Fruit fly (Drosophila melanogaster): ENCODE data around the gene CG10097.

The CG10097 gene

DNA sequence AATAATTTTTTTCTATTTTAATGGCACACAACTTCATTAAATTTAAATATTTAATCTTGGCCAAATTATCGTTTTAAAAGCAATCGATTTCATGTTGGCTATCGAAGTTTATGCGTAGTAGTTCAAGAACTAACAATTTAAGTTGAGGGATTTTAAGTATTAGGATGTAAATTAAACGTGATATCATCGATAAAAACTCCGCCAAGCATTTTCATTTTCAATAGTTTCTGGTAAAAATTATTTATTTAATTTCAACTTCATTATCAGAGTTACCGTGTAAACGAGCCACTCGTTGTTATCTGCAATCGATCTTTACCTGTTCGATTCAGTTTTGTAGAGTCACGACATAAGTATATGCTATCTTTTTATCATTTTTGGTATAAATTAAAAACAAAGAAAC is 7.2 kb upstream of the CG10097 start (continued):
- TF ChIP-seq CG11504 (tag; optimal IDR thresholded peaks at IDR 0.05) (peak; percentile 97), CG12155 (GFP tag; optimal IDR thresholded peaks at IDR 0.05) (peak; percentile 96), tup (GFP tag; optimal IDR thresholded peaks at IDR 0.05) (peak; percentile 92), pb (GFP tag; optimal IDR thresholded peaks at IDR 0.05) (peak; percentile 86), CG5953 (GFP tag; IDR thresholded peaks at IDR 0.05) (peak; percentile 94), zen2 (GFP tag; IDR thresholded peaks at IDR 0.05; ENCODE audit: partially characterized antibody) (0 out of 3 replicates have a peak, but pooled peaks have one; percentile 17), Side (GFP tag; optimal IDR thresholded peaks at IDR 0.05) (peak; percentile 92), CG8359 (GFP tag; optimal IDR thresholded peaks at IDR 0.05; ENCODE audit: borderline replicate concordance) (peak; percentile 92), CG10147 (GFP tag; optimal IDR thresholded peaks at IDR 0.05) (peak; percentile 100), eyg (GFP tag; optimal IDR thresholded peaks at IDR 0.05) (peak; percentile 91), CG8765 (GFP tag; IDR thresholded peaks at IDR 0.05) (peak; percentile 91), dmrt11E (tag; optimal IDR thresholded peaks at IDR 0.05) (peak; percentile 99), Atf6 (GFP tag; IDR thresholded peaks at IDR 0.05) (peak; percentile 96), CG10959 (GFP tag; IDR thresholded peaks at IDR 0.05) (peak; percentile 96), CG17912 (GFP tag; optimal IDR thresholded peaks at IDR 0.05) (peak; percentile 98), CG4730 (GFP tag; IDR thresholded peaks at IDR 0.05) (peak; percentile 86), gsb (GFP tag; IDR thresholded peaks at IDR 0.05) (peak; percentile 92), wor (GFP tag; IDR thresholded peaks at IDR 0.05) (peak; percentile 92), B-H2 (GFP tag; optimal IDR thresholded peaks at IDR 0.05) (peak; percentile 98), CG9437 (GFP tag; optimal IDR thresholded peaks at IDR 0.05) (peak; percentile 92), Ada2b (GFP tag; IDR thresholded peaks at IDR 0.05) (peak; percentile 99), sob (GFP tag; IDR thresholded peaks at IDR 0.05) (peak; percentile 97), Dad (GFP tag; optimal IDR thresholded peaks at IDR 0.05) (peak; percentile 94), stwl (tag; optimal IDR thresholded peaks at IDR 0.05) (peak; percentile 99), D19A (tag; optimal IDR thresholded peaks at IDR 0.05) (peak; percentile 99), Taf1 (GFP tag; IDR thresholded peaks at IDR 0.05) (peak; percentile 92), Bteb2 (GFP tag; optimal IDR thresholded peaks at IDR 0.05) (peak; percentile 96), cato (GFP tag; optimal IDR thresholded peaks at IDR 0.05; ENCODE audit: borderline replicate concordance) (peak; percentile 94), pnt (GFP tag; optimal IDR thresholded peaks at IDR 0.05) (peak; percentile 87), lola (GFP tag; optimal IDR thresholded peaks at IDR 0.05) (peak in 1 of 3 experiments; percentile 99), org-1 (GFP tag; optimal IDR thresholded peaks at IDR 0.05) (peak; percentile 90), disco-r (GFP tag; optimal IDR thresholded peaks at IDR 0.05) (peak; percentile 86), trh (GFP tag; optimal IDR thresholded peaks at IDR 0.05) (peak; percentile 91), CG12391 (tag; optimal IDR thresholded peaks at IDR 0.05) (peak; percentile 99), bcd (GFP tag; optimal IDR thresholded peaks at IDR 0.05) (peak; percentile 97), ap (GFP tag; IDR thresholded peaks at IDR 0.05) (peak; percentile 97), lov (optimal IDR thresholded peaks at IDR 0.05) (no peak), lov (GFP tag; IDR thresholded peaks at IDR 0.05) (peak; percentile 98), pho (GFP tag; optimal IDR thresholded peaks at IDR 0.05) (peak; percentile 91), knrl (GFP tag; IDR thresholded peaks at IDR 0.05; ENCODE audit: partially characterized antibody) (0 out of 3 replicates have a peak, but pooled peaks have one; percentile 19), NFAT (GFP tag; IDR thresholded peaks at IDR 0.05) (peak; percentile 92), Meics (GFP tag; optimal IDR thresholded peaks at IDR 0.05) (peak; percentile 99), CG11247 (GFP tag; IDR thresholded peaks at IDR 0.05) (peak; percentile 90), Drgx (GFP tag; IDR thresholded peaks at IDR 0.05) (peak; percentile 93), grau (tag; optimal IDR thresholded peaks at IDR 0.05) (peak; percentile 98), Mes4 (GFP tag; optimal IDR thresholded peaks at IDR 0.05) (peak; percentile 93), tio (GFP tag; optimal IDR thresholded peaks at IDR 0.05) (no peak), prd (optimal IDR thresholded peaks at IDR 0.05) (no peak), prd (GFP tag; IDR thresholded peaks at IDR 0.05) (peak; percentile 97), slou (GFP tag; optimal IDR thresholded peaks at IDR 0.05) (peak; percentile 86), mld (GFP tag; IDR thresholded peaks at IDR 0.05; ENCODE audit: partially characterized antibody) (no peak), CG43689 (GFP tag; IDR thresholded peaks at IDR 0.05) (peak; percentile 88)
